Worm (Caenorhabditis elegans) whole organism, mixed stage, embryonic: ENCODE results near the gene clec-160.

Experiments
- elt-1 ChIP-seq: sonication (generic microtip); optimal IDR thresholded peaks from 2 replicates; lab custom pipeline; 2017; ENCODE audit warnings: missing genetic modification characterization, mild to moderate bottlenecking, missing compliant biosample characterization, antibody characterized with exemption, moderate library complexity, borderline replicate concordance; ENCODE audit not compliant: insufficient read depth
- lsy-2 ChIP-seq: fragments of 150-350 bp; optimal IDR thresholded peaks from 2 replicates; lab custom pipeline; 2014; ENCODE audit warnings: missing biosample characterization, missing genetic modification characterization
- mls-2 ChIP-seq: sonication (generic microtip); optimal IDR thresholded peaks from 2 replicates; lab custom pipeline; 2016; ENCODE audit warnings: mild to moderate bottlenecking, missing genetic modification characterization, moderate library complexity, missing compliant biosample characterization
- nhr-12 ChIP-seq: fragments of 150-350 bp; optimal IDR thresholded peaks from 2 replicates; lab custom pipeline; 2014; ENCODE audit warnings: missing biosample characterization, missing genetic modification characterization
- nhr-237 ChIP-seq: fragments of 150-350 bp; optimal IDR thresholded peaks from 2 replicates; lab custom pipeline; 2014; ENCODE audit warnings: missing biosample characterization, missing genetic modification characterization
- snpc-4 ChIP-seq: fragments of 150-350 bp; optimal IDR thresholded peaks from 2 replicates; lab custom pipeline; 2014; ENCODE audit warnings: missing biosample characterization, missing genetic modification characterization
- unc-120 ChIP-seq: sonication (generic microtip); optimal IDR thresholded peaks from 2 replicates; lab custom pipeline; 2017; ENCODE audit warnings: missing genetic modification characterization, missing compliant biosample characterization; ENCODE audit not compliant: poor library complexity, severe bottlenecking
- unc-62 ChIP-seq: fragments of 150-350 bp; optimal IDR thresholded peaks from 2 replicates; lab custom pipeline; 2014; ENCODE audit warnings: missing biosample characterization, missing genetic modification reagents, missing genetic modification characterization
- zip-8 ChIP-seq: fragments of 150-350 bp; optimal IDR thresholded peaks from 2 replicates; lab custom pipeline; 2014; ENCODE audit warnings: missing biosample characterization, missing genetic modification characterization

DNA sequence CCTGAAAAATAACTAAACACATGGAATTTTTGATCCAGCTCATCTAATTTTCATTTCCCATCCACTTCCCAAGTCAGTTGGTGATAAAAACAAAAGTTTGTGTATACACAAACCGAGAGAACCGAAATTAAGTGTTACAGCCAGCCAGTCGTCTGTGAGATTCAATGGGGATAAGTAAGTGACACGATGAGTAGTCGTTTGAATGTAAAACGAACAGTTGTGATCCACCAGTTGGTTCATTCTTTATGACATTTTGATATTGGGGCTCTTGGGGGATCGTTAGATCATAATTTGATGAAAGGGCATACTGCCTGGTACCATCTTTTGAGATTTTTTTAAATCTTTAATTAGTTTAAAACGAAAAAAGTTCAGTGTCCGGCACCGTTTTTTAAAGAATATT, 11.1 kb upstream of the clec-160 start:
- TF ChIP-seq nhr-237 (tag; lab: Kevin White, UChicago), result no peak
- TF ChIP-seq unc-62 (GFP tag; lab: Kevin White, UChicago), result no peak
- TF ChIP-seq lsy-2, result no peak
- no peak for TF ChIP-seq elt-1
- TF ChIP-seq mls-2 (tag; lab: Kevin White, UChicago), result no peak
- no peak for TF ChIP-seq nhr-12 (tag; lab: Kevin White, UChicago)
- no peak for TF ChIP-seq zip-8 (tag; lab: Kevin White, UChicago)
- no peak for TF ChIP-seq snpc-4 (tag; lab: Kevin White, UChicago)
- no peak for TF ChIP-seq unc-120
